Fruit fly (Drosophila melanogaster) whole organism, embryonic: Measurements from ENCODE around the gene Fign.
A peak's percentile ranks its signal among the peaks of the same experiment; 100 is the strongest.

Source experiments
- ATbp ChIP-seq: fragments of 200-800 bp; sonication (Bioruptor generic); optimal IDR thresholded peaks from 2 replicates; lab custom pipeline; 2017; ENCODE audit warnings: missing biosample characterization, mild to moderate bottlenecking, missing genetic modification characterization, missing genetic modification reagents
- Adf1 ChIP-seq: fragments of 200-800 bp; sonication (Bioruptor generic); IDR thresholded peaks from 2 replicates; pipeline ENCODE4 v1.3.6; 2022; ENCODE audit warnings: missing biosample characterization, missing genetic modification characterization
- Asciz ChIP-seq: fragments of 200-800 bp; sonication (Bioruptor generic); optimal IDR thresholded peaks from 2 replicates; lab custom pipeline; 2017; ENCODE audit warnings: missing biosample characterization, mild to moderate bottlenecking, missing genetic modification characterization, missing genetic modification reagents
- Blimp-1 ChIP-seq: fragments of 200-800 bp; sonication (Bioruptor generic); optimal IDR thresholded peaks from 3 replicates; lab custom pipeline; 2018; ENCODE audit warnings: missing biosample characterization, missing genetic modification characterization, mild to moderate bottlenecking, moderate library complexity, missing genetic modification reagents
- CG10366 ChIP-seq: fragments of 200-800 bp; sonication (Bioruptor generic); IDR thresholded peaks from 2 replicates; pipeline ENCODE4 v1.3.6; 2022; ENCODE audit warnings: missing biosample characterization, missing genetic modification characterization
- CG11093 ChIP-seq: fragments of 200-800 bp; sonication (Bioruptor generic); IDR thresholded peaks from 3 replicates; pipeline ENCODE4 v1.3.6; 2022; ENCODE audit warnings: missing biosample characterization, missing genetic modification characterization
- CG13287 ChIP-seq: fragments of 200-800 bp; sonication (Bioruptor generic); IDR thresholded peaks from 2 replicates; pipeline ENCODE4 v1.3.6; 2022; ENCODE audit warnings: missing biosample characterization, missing genetic modification characterization; ENCODE audit not compliant: partially characterized antibody
- CG1603 ChIP-seq: fragments of 200-800 bp; sonication (Bioruptor generic); optimal IDR thresholded peaks from 2 replicates; lab custom pipeline; 2019; ENCODE audit warnings: missing biosample characterization, mild to moderate bottlenecking, missing genetic modification characterization, moderate library complexity
- CG18262 ChIP-seq: fragments of 200-800 bp; optimal IDR thresholded peaks from 3 replicates; lab custom pipeline; 2019; ENCODE audit warnings: missing biosample characterization, mild to moderate bottlenecking, missing genetic modification characterization, moderate library complexity
- CG1832 ChIP-seq: fragments of 200-800 bp; sonication (Bioruptor generic); optimal IDR thresholded peaks from 2 replicates; lab custom pipeline; 2017; ENCODE audit warnings: missing biosample characterization, mild to moderate bottlenecking, missing genetic modification characterization, inconsistent platforms
- CG2202 ChIP-seq: fragments of 200-800 bp; sonication (Bioruptor generic); optimal IDR thresholded peaks from 2 replicates; lab custom pipeline; 2018; ENCODE audit warnings: missing biosample characterization, mild to moderate bottlenecking, missing genetic modification characterization
- CG2678 ChIP-seq: fragments of 200-800 bp; sonication (Bioruptor generic); optimal IDR thresholded peaks from 3 replicates; lab custom pipeline; 2019; ENCODE audit warnings: missing biosample characterization, mild to moderate bottlenecking, missing genetic modification characterization, moderate library complexity
- CG2875 ChIP-seq: fragments of 200-800 bp; sonication (Bioruptor generic); optimal IDR thresholded peaks from 2 replicates; lab custom pipeline; 2017; ENCODE audit warnings: missing biosample characterization, mild to moderate bottlenecking, missing genetic modification characterization, missing genetic modification reagents
- CG31224 ChIP-seq: fragments of 200-800 bp; sonication (Bioruptor generic); IDR thresholded peaks from 2 replicates; pipeline ENCODE4 v1.3.6; 2022; ENCODE audit warnings: missing biosample characterization, missing genetic modification characterization
- CG3163 ChIP-seq: fragments of 200-800 bp; sonication (Bioruptor generic); optimal IDR thresholded peaks from 3 replicates; lab custom pipeline; 2016; ENCODE audit warnings: missing biosample characterization, missing genetic modification characterization
- CG32532 ChIP-seq: fragments of 200-800 bp; sonication (Bioruptor generic); IDR thresholded peaks from 2 replicates; pipeline ENCODE4 v1.3.6; 2022; ENCODE audit warnings: missing biosample characterization, missing genetic modification characterization
- CG3407 ChIP-seq: fragments of 200-800 bp; sonication (Bioruptor generic); optimal IDR thresholded peaks from 2 replicates; lab custom pipeline; 2018; ENCODE audit warnings: missing biosample characterization, mild to moderate bottlenecking, missing genetic modification characterization
- CG34422 ChIP-seq: fragments of 200-800 bp; sonication (Bioruptor generic); IDR thresholded peaks from 3 replicates; pipeline ENCODE4 v1.3.6; 2022; ENCODE audit warnings: missing biosample characterization, missing genetic modification characterization
- CG6689 ChIP-seq: fragments of 200-800 bp; sonication (Bioruptor generic); IDR thresholded peaks from 2 replicates; pipeline ENCODE4 v1.3.6; 2022; ENCODE audit warnings: missing biosample characterization, missing genetic modification characterization
- CG6813 ChIP-seq: fragments of 200-800 bp; sonication (Bioruptor generic); optimal IDR thresholded peaks from 2 replicates; lab custom pipeline; 2017; ENCODE audit warnings: missing biosample characterization, missing genetic modification characterization, mild to moderate bottlenecking, moderate library complexity, missing genetic modification reagents
- D19A ChIP-seq: fragments of 200-800 bp; optimal IDR thresholded peaks from 3 replicates; lab custom pipeline; 2019; ENCODE audit warnings: missing biosample characterization, mild to moderate bottlenecking, missing genetic modification characterization, moderate library complexity
- Dll ChIP-seq: fragments of 200-800 bp; sonication (Bioruptor generic); IDR thresholded peaks from 4 replicates; pipeline ENCODE4 v1.3.6; 2022; ENCODE audit warnings: missing biosample characterization, missing genetic modification characterization; ENCODE audit not compliant: partially characterized antibody
- Drgx ChIP-seq: fragments of 200-800 bp; sonication (Bioruptor generic); IDR thresholded peaks from 2 replicates; pipeline ENCODE4 v1.3.6; 2022; ENCODE audit warnings: missing biosample characterization, missing genetic modification characterization
- Elba2 ChIP-seq: fragments of 200-800 bp; sonication (Bioruptor generic); optimal IDR thresholded peaks from 3 replicates; lab custom pipeline; 2016; ENCODE audit warnings: missing biosample characterization, missing genetic modification characterization
- Ets65A ChIP-seq: fragments of 200-800 bp; sonication (Bioruptor generic); peaks from one replicate; lab custom pipeline; 2016; ENCODE audit warnings: missing biosample characterization, missing genetic modification characterization
- HmgD ChIP-seq: fragments of 200-800 bp; sonication (Bioruptor generic); optimal IDR thresholded peaks from 3 replicates; lab custom pipeline; 2016; ENCODE audit warnings: missing biosample characterization, missing genetic modification characterization
- NC2β ChIP-seq: fragments of 200-800 bp; sonication (Bioruptor generic); optimal IDR thresholded peaks from 2 replicates; lab custom pipeline; 2016; ENCODE audit warnings: missing biosample characterization, missing genetic modification characterization
- az2 ChIP-seq: fragments of 200-800 bp; sonication (Bioruptor generic); optimal IDR thresholded peaks from 3 replicates; lab custom pipeline; 2016; ENCODE audit warnings: missing biosample characterization, missing genetic modification characterization
- bsh ChIP-seq, 2 experiments: fragments of 200-800 bp; sonication (Bioruptor generic); optimal IDR thresholded peaks; 2 replicates each; lab custom pipeline; 2017 to 2018; ENCODE audit warnings: mild to moderate bottlenecking in 2 of 2, missing biosample characterization in 2 of 2, missing genetic modification characterization in 2 of 2, moderate library complexity in 1 of 2
- corto ChIP-seq: fragments of 200-800 bp; sonication (Bioruptor generic); optimal IDR thresholded peaks from 2 replicates; lab custom pipeline; 2016; ENCODE audit warnings: missing biosample characterization, mild to moderate bottlenecking, missing genetic modification characterization, moderate library complexity
- crol ChIP-seq: fragments of 200-800 bp; sonication (Bioruptor generic); IDR thresholded peaks from 2 replicates; pipeline ENCODE4 v1.3.6; 2022; ENCODE audit warnings: missing biosample characterization, missing genetic modification characterization
- cwo ChIP-seq: fragments of 200-800 bp; sonication (Bioruptor generic); optimal IDR thresholded peaks from 3 replicates; lab custom pipeline; 2017; ENCODE audit warnings: missing biosample characterization, missing genetic modification characterization, mild to moderate bottlenecking, moderate library complexity, missing genetic modification reagents
- dmrt99B ChIP-seq: fragments of 200-800 bp; sonication (Bioruptor generic); optimal IDR thresholded peaks from 2 replicates; lab custom pipeline; 2018; ENCODE audit warnings: missing biosample characterization, mild to moderate bottlenecking, missing genetic modification characterization, moderate library complexity
- dpn ChIP-seq, 2 experiments: fragments of 200-800 bp; sonication (Bioruptor generic); optimal IDR thresholded peaks; 3 replicates each; lab custom pipeline; 2016; ENCODE audit warnings: missing biosample characterization in 2 of 2, missing genetic modification characterization in 2 of 2
- fd64A ChIP-seq: fragments of 200-800 bp; sonication (Bioruptor generic); optimal IDR thresholded peaks from 3 replicates; lab custom pipeline; 2018; ENCODE audit warnings: missing biosample characterization, mild to moderate bottlenecking, missing genetic modification characterization
- lbe ChIP-seq: fragments of 200-800 bp; sonication (Bioruptor generic); optimal IDR thresholded peaks from 2 replicates; lab custom pipeline; 2016; ENCODE audit warnings: missing biosample characterization, mild to moderate bottlenecking, missing genetic modification characterization
- nmo ChIP-seq: fragments of 200-800 bp; sonication (Bioruptor generic); optimal IDR thresholded peaks from 2 replicates; lab custom pipeline; 2018; ENCODE audit warnings: missing biosample characterization, mild to moderate bottlenecking, missing genetic modification characterization, moderate library complexity
- nom ChIP-seq: fragments of 200-800 bp; sonication (Bioruptor generic); optimal IDR thresholded peaks from 2 replicates; lab custom pipeline; 2017; ENCODE audit warnings: missing biosample characterization, missing genetic modification characterization, mild to moderate bottlenecking, moderate library complexity, missing genetic modification reagents
- pb ChIP-seq: fragments of 200-800 bp; sonication (Bioruptor generic); optimal IDR thresholded peaks from 3 replicates; lab custom pipeline; 2016; ENCODE audit warnings: missing biosample characterization, missing genetic modification characterization
- prd ChIP-seq, 3 experiments: fragments of >200 bp in 2 of 3; fragments of 200-800 bp in 1 of 3; sonication (Bioruptor generic) in 1 of 3; optimal IDR thresholded peaks in 2 of 3; IDR thresholded peaks in 1 of 3; 2 replicates in 2 of 3; 3 replicates in 1 of 3; pipeline versions ENCODE4 v1.3.6 to Lab custom; 2017 to 2022; ENCODE audit warnings: missing biosample characterization in 1 of 3, missing genetic modification characterization in 1 of 3
- scrt ChIP-seq: fragments of 200-800 bp; sonication (Bioruptor generic); optimal IDR thresholded peaks from 2 replicates; lab custom pipeline; 2018; ENCODE audit warnings: missing biosample characterization, mild to moderate bottlenecking, missing genetic modification characterization, moderate library complexity
- sima ChIP-seq: fragments of 200-800 bp; sonication (Bioruptor generic); optimal IDR thresholded peaks from 2 replicates; lab custom pipeline; 2016; ENCODE audit warnings: missing biosample characterization, missing genetic modification characterization
- slbo ChIP-seq: fragments of 200-800 bp; sonication (Bioruptor generic); IDR thresholded peaks from 2 replicates; pipeline ENCODE4 v1.3.6; 2022; ENCODE audit warnings: missing biosample characterization, missing genetic modification characterization
- so ChIP-seq: fragments of 200-800 bp; sonication (Bioruptor generic); IDR thresholded peaks from 3 replicates; pipeline ENCODE4 v1.3.6; 2022; ENCODE audit warnings: missing biosample characterization, missing genetic modification characterization
- sqz ChIP-seq: fragments of 200-800 bp; sonication (Bioruptor generic); optimal IDR thresholded peaks from 3 replicates; lab custom pipeline; 2018; ENCODE audit warnings: missing biosample characterization, mild to moderate bottlenecking, missing genetic modification characterization
- sr ChIP-seq: fragments of 200-800 bp; sonication (Bioruptor generic); IDR thresholded peaks from 3 replicates; pipeline ENCODE4 v1.3.6; 2022; ENCODE audit warnings: missing biosample characterization, missing genetic modification characterization
- unc-4 ChIP-seq: fragments of 200-800 bp; sonication (Bioruptor generic); IDR thresholded peaks from 2 replicates; pipeline ENCODE4 v1.3.6; 2022; ENCODE audit warnings: missing biosample characterization, missing genetic modification characterization; ENCODE audit not compliant: partially characterized antibody

Fign gene

DNA sequence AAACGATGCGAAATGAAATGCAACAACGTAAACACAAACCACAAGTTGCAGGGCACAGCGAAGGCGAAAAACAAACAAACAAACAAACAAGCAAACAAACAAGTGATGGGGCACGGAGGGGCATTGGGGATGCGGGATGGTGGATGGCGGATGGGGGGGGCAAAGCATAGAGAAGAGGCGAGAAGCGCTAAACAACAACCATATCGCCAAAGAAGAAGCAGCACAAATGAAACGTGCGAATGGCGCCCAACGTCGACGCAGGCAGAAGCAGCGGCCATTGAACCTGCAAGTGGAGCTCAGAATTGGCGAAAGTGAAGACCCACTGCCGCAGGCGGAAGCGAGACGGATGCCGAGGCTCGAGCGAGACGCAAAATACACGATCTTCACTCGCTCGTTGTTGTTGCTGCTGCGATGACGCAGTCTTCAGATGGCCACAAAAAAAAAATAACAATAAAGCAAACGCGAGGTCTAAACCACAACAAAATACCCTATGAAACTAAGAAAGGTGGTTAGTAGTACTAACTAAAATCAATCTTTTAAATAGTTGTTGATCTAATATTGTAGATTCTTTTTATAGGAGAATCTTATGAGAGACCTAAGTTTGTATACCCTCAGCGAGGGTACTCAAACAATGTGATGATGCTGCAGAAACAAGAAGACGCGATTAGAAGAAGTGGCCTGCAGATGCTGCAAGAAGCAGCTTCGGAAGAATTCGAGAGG lies 26.3 kb upstream of the Fign start (continued):
- TF ChIP-seq sima (GFP tag; lab: Kevin White, UChicago) (no peak), Ets65A (peak; percentile 68), scrt (GFP tag; lab: Kevin White, UChicago) (no peak), CG10366 (peak; percentile 35; the same call in 1 of the 2 replicates), CG13287 (GFP tag; lab: Robert Waterston, UW) (no peak), D19A (tag; lab: Kevin White, UChicago) (peak; percentile 69), Drgx (GFP tag; lab: Robert Waterston, UW) (peak; percentile 80), lbe (GFP tag; lab: Kevin White, UChicago) (peak; percentile 90), unc-4 (GFP tag; lab: Robert Waterston, UW) (no peak), az2 (GFP tag; lab: Kevin White, UChicago) (peak; percentile 14), prd (optimal IDR thresholded peaks at IDR 0.05; lab: Kevin White, UChicago) (no peak), prd (GFP tag; IDR thresholded peaks at IDR 0.05; lab: Robert Waterston, UW) (peak; percentile 42; the same call in 1 of the 3 replicates), CG18262 (tag; lab: Kevin White, UChicago) (peak; percentile 1), crol (GFP tag; lab: Robert Waterston, UW) (peak; percentile 95), CG2202 (tag; lab: Kevin White, UChicago) (peak; percentile 7), ATbp (peak; percentile 66), CG1603 (peak; percentile 28), CG3163 (GFP tag; lab: Kevin White, UChicago) (no peak), so (0 out of 3 replicates have a peak, but pooled peaks have one; percentile 41), CG3407 (GFP tag; lab: Kevin White, UChicago) (peak; percentile 11), cwo (GFP tag; lab: Kevin White, UChicago) (peak; percentile 52), dmrt99B (no peak), HmgD (GFP tag; lab: Kevin White, UChicago) (no peak), fd64A (GFP tag; lab: Kevin White, UChicago) (peak; percentile 25), NC2β (GFP tag; lab: Kevin White, UChicago) (no peak), corto (GFP tag; lab: Kevin White, UChicago) (peak; percentile 91), nmo (GFP tag; lab: Kevin White, UChicago) (no peak), sqz (GFP tag; lab: Kevin White, UChicago) (peak; percentile 58), CG2875 (GFP tag; lab: Kevin White, UChicago) (peak; percentile 13), nom (peak; percentile 8), CG1832 (peak; percentile 20), dpn (GFP tag; optimal IDR thresholded peaks at IDR 0.05; lab: Kevin White, UChicago) (peak in 1 of 2 experiments; percentile 13), Dll (GFP tag; lab: Robert Waterston, UW) (no peak), pb (no peak), bsh (GFP tag; optimal IDR thresholded peaks at IDR 0.05; lab: Kevin White, UChicago) (peak; percentile 54 to 69), Blimp-1 (GFP tag; lab: Kevin White, UChicago) (peak; percentile 81), sr (GFP tag; lab: Robert Waterston, UW) (no peak), CG32532 (GFP tag; lab: Robert Waterston, UW) (0 out of 2 replicates have a peak, but pooled peaks have one; percentile 21), Asciz (GFP tag; lab: Kevin White, UChicago) (peak; percentile 12), CG31224 (GFP tag; lab: Robert Waterston, UW) (0 out of 2 replicates have a peak, but pooled peaks have one; percentile 20), CG6813 (GFP tag; lab: Kevin White, UChicago) (peak; percentile 16), slbo (GFP tag; lab: Robert Waterston, UW) (0 out of 2 replicates have a peak, but pooled peaks have one; percentile 15), Adf1 (peak; percentile 74), CG34422 (GFP tag; lab: Robert Waterston, UW) (no peak), CG6689 (GFP tag; lab: Robert Waterston, UW) (0 out of 2 replicates have a peak, but pooled peaks have one; percentile 21), Elba2 (no peak), CG2678 (tag; lab: Kevin White, UChicago) (peak; percentile 6), CG11093 (no peak)
